Worm (Caenorhabditis elegans): ENCODE measurements around the gene R08C7.12.
A peak's percentile ranks its signal among the peaks of the same experiment; 100 is the strongest.

Gene R08C7.12

DNA sequence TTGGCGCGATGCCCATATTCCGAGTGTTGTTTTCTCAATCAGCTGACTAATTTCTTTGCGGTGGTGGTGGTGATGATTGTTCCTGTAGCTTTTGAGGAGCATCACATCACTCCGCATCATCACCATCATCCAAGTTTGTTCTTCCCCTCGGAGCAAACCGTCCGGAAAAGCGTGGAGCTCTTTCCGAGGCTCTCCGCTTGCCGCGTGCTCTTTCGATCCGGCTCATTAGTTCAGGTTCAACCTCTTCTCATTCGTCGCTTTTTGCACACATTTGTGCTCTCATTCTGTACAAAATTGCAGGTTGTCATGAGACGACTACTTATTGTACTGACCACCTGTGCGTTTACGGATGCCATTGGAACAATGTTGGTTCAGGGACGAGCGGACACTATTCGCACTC lies 15.6 kb downstream of the R08C7.12 start, which contains the start of gene M01H9.5:
Gene M01H9.5 (plus strand): TSS at position 301 of the 400 bp plus-strand sequence.
- TF ChIP-seq nhr-76 (tag; optimal IDR thresholded peaks at IDR 0.05) (no peak), lsy-12 (tag; optimal IDR thresholded peaks at IDR 0.05) (no peak), hmg-11 (tag; optimal IDR thresholded peaks at IDR 0.05) (no peak), eor-1 (tag; optimal IDR thresholded peaks at IDR 0.05) (no peak), nhr-77 (tag; optimal IDR thresholded peaks at IDR 0.05) (no peak), ceh-9 (tag; optimal IDR thresholded peaks at IDR 0.05) (no peak), elt-2 (tag; optimal IDR thresholded peaks at IDR 0.05) (no peak), nhr-23 (tag; optimal IDR thresholded peaks at IDR 0.05) (no peak), ztf-11 (tag; optimal IDR thresholded peaks at IDR 0.05) (no peak), zag-1 (tag; optimal IDR thresholded peaks at IDR 0.05) (no peak), lin-39 (tag; optimal IDR thresholded peaks at IDR 0.05) (no peak), mml-1 (tag; optimal IDR thresholded peaks at IDR 0.05) (no peak), ama-1 (optimal IDR thresholded peaks at IDR 0.05) (no peak)

DNA sequence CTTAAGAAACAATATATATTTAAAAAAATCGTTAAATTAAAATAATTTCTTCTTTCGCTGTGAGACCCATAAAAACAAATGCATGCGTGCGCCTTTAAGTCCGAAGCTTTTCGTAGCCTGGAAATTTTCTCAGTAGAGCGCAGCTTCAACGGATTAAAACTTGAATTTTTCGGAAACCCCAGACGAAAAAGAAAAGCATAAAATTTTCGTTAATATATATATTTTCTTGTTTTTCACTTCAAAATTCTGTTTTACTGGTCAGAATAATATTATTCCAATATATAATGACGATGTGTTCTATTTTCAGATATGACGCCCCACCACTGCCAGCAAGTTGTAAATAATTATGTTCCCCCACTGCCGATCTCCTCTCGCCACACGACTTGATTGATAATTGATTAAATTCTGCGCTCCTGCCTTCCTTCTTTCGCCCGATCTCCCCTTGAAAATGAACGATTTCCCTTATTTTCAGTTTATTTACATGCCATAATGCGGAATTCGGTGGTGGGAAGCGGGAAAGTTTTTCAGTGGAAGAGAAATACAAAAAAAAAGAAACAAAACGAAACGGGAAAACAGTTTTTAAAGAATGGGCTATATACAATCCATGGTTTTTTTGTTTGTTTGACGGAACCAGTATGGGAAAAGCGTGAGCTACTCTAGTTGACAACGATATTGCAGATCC lies 18.6 kb downstream of the R08C7.12 start:
- TF ChIP-seq hmg-11 (tag; optimal IDR thresholded peaks at IDR 0.05) = peak; percentile 9
- peak; percentile 98 for TF ChIP-seq ama-1 (optimal IDR thresholded peaks at IDR 0.05)
- TF ChIP-seq jun-1 (tag; optimal IDR thresholded peaks at IDR 0.05) = peak; percentile 17
- peak; percentile 46 for TF ChIP-seq lsy-12 (tag; optimal IDR thresholded peaks at IDR 0.05)
- peak; percentile 46 for TF ChIP-seq pha-4 (tag; optimal IDR thresholded peaks at IDR 0.05)
- no peak for TF ChIP-seq nhr-237 (tag; optimal IDR thresholded peaks at IDR 0.05)
- TF ChIP-seq ztf-4 (tag; optimal IDR thresholded peaks at IDR 0.05) = peak; percentile 69
- peak; percentile 40 for TF ChIP-seq elt-2 (tag; optimal IDR thresholded peaks at IDR 0.05)
- peak; percentile 14 for TF ChIP-seq nhr-23 (tag; optimal IDR thresholded peaks at IDR 0.05)
- no peak for TF ChIP-seq ztf-11 (tag; optimal IDR thresholded peaks at IDR 0.05)
- TF ChIP-seq unc-62 (GFP tag; optimal IDR thresholded peaks at IDR 0.05) = no peak
- TF ChIP-seq nhr-28 (tag; optimal IDR thresholded peaks at IDR 0.05) = no peak
- peak; percentile 46 for TF ChIP-seq tbx-2 (tag; optimal IDR thresholded peaks at IDR 0.05)
- TF ChIP-seq lin-15B (tag; optimal IDR thresholded peaks at IDR 0.05) = no peak
- peak; percentile 65 for TF ChIP-seq nhr-43 (tag; optimal IDR thresholded peaks at IDR 0.05; ENCODE audit: poor library complexity, severe bottlenecking)

DNA sequence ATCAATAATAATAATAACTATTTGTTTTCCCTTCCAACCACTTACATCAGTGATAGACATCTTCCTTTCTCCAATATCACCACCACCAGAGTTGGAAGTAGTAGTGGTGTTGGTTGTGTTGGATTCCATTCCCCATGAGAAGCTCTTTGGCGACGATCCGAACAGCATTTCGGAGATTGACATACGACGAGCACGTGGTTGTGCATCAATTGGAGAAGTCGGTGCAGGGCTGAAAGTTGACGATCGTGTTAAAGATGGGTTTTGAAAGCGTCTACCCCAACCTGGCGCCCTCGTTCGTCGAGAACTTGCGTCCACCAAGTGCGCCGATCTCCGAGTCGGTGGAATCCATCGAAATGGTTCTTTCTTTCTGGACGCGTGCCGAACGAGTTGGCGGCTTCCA lies 19.5 kb downstream of the R08C7.12 start:
- no peak for TF ChIP-seq nhr-237 (tag; optimal IDR thresholded peaks at IDR 0.05)
- no peak for TF ChIP-seq egl-5 (tag; optimal IDR thresholded peaks at IDR 0.05)
- no peak for TF ChIP-seq nfya-1 (tag; optimal IDR thresholded peaks at IDR 0.05; ENCODE audit: insufficient read depth)
- TF ChIP-seq sea-2 (GFP tag; optimal IDR thresholded peaks at IDR 0.05) = no peak
- no peak for TF ChIP-seq pqm-1 (tag; optimal IDR thresholded peaks at IDR 0.05)
- TF ChIP-seq nhr-23 (tag; optimal IDR thresholded peaks at IDR 0.05) = no peak
- TF ChIP-seq nhr-11 (tag; optimal IDR thresholded peaks at IDR 0.05) = no peak
- no peak for TF ChIP-seq ztf-11 (tag; optimal IDR thresholded peaks at IDR 0.05)
- TF ChIP-seq unc-62 (GFP tag; optimal IDR thresholded peaks at IDR 0.05) = no peak
- TF ChIP-seq eor-1 (tag; optimal IDR thresholded peaks at IDR 0.05) = no peak
- no peak for TF ChIP-seq fkh-2 (tag; optimal IDR thresholded peaks at IDR 0.05)
- no peak for TF ChIP-seq nhr-76 (tag; optimal IDR thresholded peaks at IDR 0.05)
- no peak for TF ChIP-seq egl-27 (tag; optimal IDR thresholded peaks at IDR 0.05)
- no peak for TF ChIP-seq ceh-82 (tag; optimal IDR thresholded peaks at IDR 0.05)
- TF ChIP-seq aly-2 (tag; optimal IDR thresholded peaks at IDR 0.05) = no peak
- no peak for TF ChIP-seq tbx-2 (tag; optimal IDR thresholded peaks at IDR 0.05)
- TF ChIP-seq unc-39 (tag; optimal IDR thresholded peaks at IDR 0.05) = no peak

DNA sequence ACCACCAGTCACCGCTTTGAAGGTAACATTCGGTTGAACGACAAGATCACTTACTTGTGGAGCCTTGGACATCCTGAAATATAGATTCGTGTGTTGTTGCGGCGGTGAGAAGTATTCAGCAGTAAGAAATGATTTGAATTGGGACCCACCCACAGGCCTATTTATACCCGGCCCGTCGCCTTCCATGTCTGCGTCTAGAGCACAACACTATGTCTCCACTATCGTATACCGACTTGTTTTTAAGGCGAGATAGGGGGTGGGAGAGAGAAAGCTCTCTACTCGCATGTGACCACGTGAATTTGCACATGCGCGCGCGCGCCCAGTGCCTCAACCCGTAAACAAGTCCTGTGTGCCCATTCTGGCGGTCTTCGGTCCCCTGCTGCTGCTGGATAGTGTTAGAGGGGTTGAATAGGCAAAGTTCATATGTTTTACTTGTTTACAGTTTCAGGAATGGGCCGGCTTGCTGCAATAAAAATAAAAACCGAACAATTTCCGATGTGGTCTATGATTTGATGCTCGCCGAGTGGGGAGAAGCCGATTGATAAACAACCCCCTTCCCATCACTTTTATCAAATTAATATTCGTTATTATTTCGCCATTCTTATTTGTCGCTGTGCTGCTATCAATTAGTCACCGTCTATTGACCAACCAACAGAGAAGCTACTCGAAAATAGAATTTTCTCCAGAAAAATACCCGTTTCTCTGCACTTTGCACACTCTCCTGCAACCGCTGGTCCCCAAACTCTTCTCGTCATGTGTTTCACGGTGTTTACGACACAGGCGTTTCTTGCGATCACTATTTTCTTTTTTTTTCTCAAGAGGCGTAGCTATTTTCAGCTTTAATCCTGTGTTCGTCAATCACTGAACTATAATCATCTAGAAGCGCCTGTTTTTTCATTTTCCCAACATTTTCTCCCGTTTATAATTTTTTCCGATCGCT lies 20.5 kb downstream of the R08C7.12 start:
- TF ChIP-seq elt-2 (tag; optimal IDR thresholded peaks at IDR 0.05) (peak; percentile 69), nhr-76 (tag; optimal IDR thresholded peaks at IDR 0.05) (no peak), ceh-16 (tag; optimal IDR thresholded peaks at IDR 0.05) (no peak), pha-4 (tag; optimal IDR thresholded peaks at IDR 0.05) (peak; percentile 88), egl-27 (tag; optimal IDR thresholded peaks at IDR 0.05) (no peak), fkh-2 (tag; optimal IDR thresholded peaks at IDR 0.05) (no peak), ztf-11 (tag; optimal IDR thresholded peaks at IDR 0.05) (no peak), lsy-12 (tag; optimal IDR thresholded peaks at IDR 0.05) (peak; percentile 50), nhr-67 (tag; optimal IDR thresholded peaks at IDR 0.05) (no peak), mdl-1 (tag; optimal IDR thresholded peaks at IDR 0.05) (peak; percentile 83), daf-12 (tag; optimal IDR thresholded peaks at IDR 0.05) (no peak), egl-5 (tag; optimal IDR thresholded peaks at IDR 0.05) (peak; percentile 25), tbx-2 (tag; optimal IDR thresholded peaks at IDR 0.05) (no peak), nhr-28 (tag; optimal IDR thresholded peaks at IDR 0.05) (no peak), nhr-43 (tag; optimal IDR thresholded peaks at IDR 0.05; ENCODE audit: poor library complexity, severe bottlenecking) (peak; percentile 21), elt-1 (tag; optimal IDR thresholded peaks at IDR 0.05) (no peak), nhr-11 (tag; optimal IDR thresholded peaks at IDR 0.05) (no peak), ceh-28 (tag; optimal IDR thresholded peaks at IDR 0.05) (no peak), nhr-77 (tag; optimal IDR thresholded peaks at IDR 0.05) (no peak), pqm-1 (tag; optimal IDR thresholded peaks at IDR 0.05) (peak; percentile 17), ceh-9 (tag; optimal IDR thresholded peaks at IDR 0.05) (no peak), eor-1 (tag; optimal IDR thresholded peaks at IDR 0.05) (no peak), unc-39 (tag; optimal IDR thresholded peaks at IDR 0.05) (no peak), unc-62 (GFP tag; optimal IDR thresholded peaks at IDR 0.05) (no peak), zag-1 (tag; optimal IDR thresholded peaks at IDR 0.05) (no peak), ama-1 (optimal IDR thresholded peaks at IDR 0.05) (peak; percentile 82), ztf-4 (tag; optimal IDR thresholded peaks at IDR 0.05) (no peak), hmg-11 (tag; optimal IDR thresholded peaks at IDR 0.05) (peak; percentile 34), jun-1 (tag; optimal IDR thresholded peaks at IDR 0.05) (peak; percentile 11), fkh-10 (GFP tag; optimal IDR thresholded peaks at IDR 0.05) (peak; percentile 88)

Data from whole organism, L3 larva.